Worm (Caenorhabditis elegans) whole organism, late embryonic: Measurements from ENCODE around the gene C45G9.9.

Experiments
- elt-4 ChIP-seq: sonication (generic microtip); optimal IDR thresholded peaks from 2 replicates; lab custom pipeline; 2016; ENCODE audit warnings: missing genetic modification characterization, missing compliant biosample characterization
- pag-3 ChIP-seq: sonication (generic microtip); optimal IDR thresholded peaks from 2 replicates; lab custom pipeline; 2016; ENCODE audit warnings: missing compliant biosample characterization, missing genetic modification characterization, borderline replicate concordance
- unc-3 ChIP-seq, 2 experiments: fragments of 200-800 bp in 1 of 2; sonication (Bioruptor generic) in 1 of 2; sonication (generic microtip) in 1 of 2; conservative IDR thresholded peaks in 1 of 2; optimal IDR thresholded peaks in 1 of 2; 2 replicates each; pipeline versions ENCODE4 v1.3.6 to Lab custom; 2016 to 2022; ENCODE audit warnings: missing compliant biosample characterization in 2 of 2, missing genetic modification characterization in 2 of 2, missing genetic modification reagents in 1 of 2

ce11 chrIII:5021689-5022088 lies 33.9 kb downstream of the C45G9.9 start, which contains the start of gene R144.3:
- no peak for TF ChIP-seq pag-3
- TF ChIP-seq unc-3 (GFP tag; conservative IDR thresholded peaks at IDR 0.05; lab: Robert Waterston, UW), result no peak
- no peak for TF ChIP-seq unc-3 (tag; optimal IDR thresholded peaks at IDR 0.05; lab: Kevin White, UChicago)
- TF ChIP-seq elt-4 (tag; lab: Kevin White, UChicago), result no peak
